Worm (Caenorhabditis elegans): ENCODE measurements around the gene srbc-14.

ce11 chrV:17030430-17030829 lies 41.0 kb downstream of the srbc-14 start:
- no peak for TF ChIP-seq elt-1 (tag; optimal IDR thresholded peaks at IDR 0.05; ENCODE audit: borderline replicate concordance, insufficient read depth)
- TF ChIP-seq snpc-4 (tag; optimal IDR thresholded peaks at IDR 0.05), result no peak
- no peak for TF ChIP-seq ztf-11 (tag; optimal IDR thresholded peaks at IDR 0.05)
- no peak for TF ChIP-seq nhr-237 (tag; optimal IDR thresholded peaks at IDR 0.05)
- no peak for TF ChIP-seq unc-62 (GFP tag; optimal IDR thresholded peaks at IDR 0.05)
- no peak for TF ChIP-seq elt-3 (tag; optimal IDR thresholded peaks at IDR 0.05)
